Worm (Caenorhabditis elegans) whole organism, dauer: ENCODE results near the gene C10C6.13.

Source experiments
- unc-62 ChIP-seq: sonication (generic microtip); optimal IDR thresholded peaks from 2 replicates; lab custom pipeline; 2017; ENCODE audit warnings: missing biosample characterization, missing genetic modification reagents, missing genetic modification characterization

The C10C6.13 gene

DNA sequence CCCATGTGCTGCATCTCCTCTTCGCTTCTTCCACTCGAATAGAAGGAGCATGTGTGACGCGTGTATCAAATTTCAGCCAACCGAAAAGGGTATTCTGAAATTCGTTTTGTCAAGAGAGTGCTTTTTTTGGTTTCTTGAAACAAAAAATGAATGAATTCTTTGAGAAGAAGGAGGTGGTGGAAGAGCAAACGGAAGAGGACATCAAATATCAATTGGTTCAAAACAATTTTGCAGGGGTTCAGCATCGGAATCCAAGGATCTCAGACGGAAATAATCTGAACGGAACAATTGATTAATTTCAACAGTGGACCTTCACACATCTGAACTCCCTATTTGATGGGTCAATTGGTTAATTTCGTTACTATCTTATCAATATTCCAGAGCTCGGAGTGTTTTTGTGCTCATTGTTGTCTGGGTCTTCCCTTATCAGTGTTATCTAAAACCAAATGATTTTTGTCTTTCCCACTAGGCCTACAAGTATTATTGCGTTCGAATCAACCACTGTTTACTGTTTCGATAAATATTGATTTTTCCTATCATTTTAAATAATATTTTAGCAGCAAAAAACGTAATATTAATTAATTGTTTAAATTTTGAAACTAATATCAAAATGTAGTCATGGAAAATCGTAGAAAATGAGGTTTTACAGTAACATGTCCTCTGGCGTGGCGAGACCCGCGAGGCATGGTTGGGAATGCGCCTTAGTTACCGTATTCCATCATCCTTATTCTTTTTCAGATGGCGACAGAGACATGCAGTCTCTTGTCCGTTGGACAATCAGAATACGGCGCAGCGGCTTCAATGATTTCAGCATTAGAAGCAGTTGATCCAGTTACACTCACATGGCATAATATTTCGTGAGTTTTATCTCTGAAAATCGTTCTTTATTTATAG, at the start of gene C10C6.13, which contains the start of gene wht-2:
C10C6.13 (minus strand) TSS at position 51 of the 894 bp plus-strand sequence.
wht-2 (plus strand) TSS at position 739 of the 894 bp plus-strand sequence.
- no peak for TF ChIP-seq unc-62

DNA sequence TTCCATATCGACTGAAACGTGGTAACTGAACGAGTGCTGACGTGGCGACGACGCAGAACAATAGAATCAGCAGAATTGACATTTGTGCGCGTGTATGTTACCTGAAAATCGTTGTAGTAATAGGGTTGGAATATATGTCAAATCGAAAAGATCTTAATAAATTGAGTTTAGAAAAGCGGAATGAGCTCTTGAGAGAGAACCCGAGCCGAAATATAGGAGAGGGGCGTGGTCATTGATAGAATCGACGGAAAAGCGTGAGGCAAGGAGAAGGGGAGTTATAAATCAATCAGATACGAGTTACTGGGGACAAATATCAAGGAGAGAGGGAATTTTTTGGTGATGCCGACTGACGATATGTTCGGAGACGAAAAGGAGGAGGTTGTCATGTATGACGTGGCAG, 41.1 kb upstream of the C10C6.13 start, which contains the start of gene M04B2.6:
M04B2.6 (minus strand) TSS at position 101 of the 400 bp plus-strand sequence.
- TF ChIP-seq unc-62 = no peak

DNA sequence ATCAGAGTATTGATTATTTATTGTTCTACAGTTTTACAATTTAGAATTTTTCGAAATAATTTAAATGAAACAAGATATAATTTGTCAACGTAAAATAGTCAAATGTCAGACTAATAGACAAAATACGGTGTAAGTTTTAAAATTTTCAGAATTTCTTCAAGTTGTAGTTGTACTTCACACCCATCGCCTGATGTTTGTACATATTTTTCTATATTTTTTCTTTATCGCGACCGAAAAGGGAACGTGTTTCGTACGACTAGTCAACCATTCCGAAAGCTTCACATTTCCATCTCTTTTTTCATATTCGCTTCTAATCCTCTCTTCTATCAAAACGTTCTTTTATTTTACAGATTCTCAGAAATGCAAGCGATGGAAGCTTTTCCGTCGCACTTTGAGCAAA, 34.9 kb upstream of the C10C6.13 start, which contains the start of gene twk-25:
twk-25 (plus strand) TSS at position 301 of the 400 bp plus-strand sequence.
- no peak for TF ChIP-seq unc-62

DNA sequence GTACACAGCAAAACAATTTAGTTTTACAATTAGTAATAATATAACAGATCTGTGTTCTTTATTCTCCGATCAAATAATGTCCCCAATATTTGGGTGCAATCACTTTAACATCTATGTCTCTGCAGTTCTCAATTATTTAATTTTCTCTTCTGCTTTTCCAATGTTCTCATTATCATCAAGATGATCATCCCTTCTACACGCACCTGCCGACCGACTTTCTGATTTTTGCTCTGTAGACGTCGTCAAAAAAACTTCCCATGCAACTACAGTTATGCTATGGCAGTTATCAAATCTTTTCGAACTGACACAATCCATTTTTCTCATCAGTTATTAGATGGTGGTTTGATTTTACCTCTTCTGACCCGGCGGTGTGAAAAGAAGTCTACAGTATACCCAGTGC, 34.1 kb upstream of the C10C6.13 start:
- no peak for TF ChIP-seq unc-62

DNA sequence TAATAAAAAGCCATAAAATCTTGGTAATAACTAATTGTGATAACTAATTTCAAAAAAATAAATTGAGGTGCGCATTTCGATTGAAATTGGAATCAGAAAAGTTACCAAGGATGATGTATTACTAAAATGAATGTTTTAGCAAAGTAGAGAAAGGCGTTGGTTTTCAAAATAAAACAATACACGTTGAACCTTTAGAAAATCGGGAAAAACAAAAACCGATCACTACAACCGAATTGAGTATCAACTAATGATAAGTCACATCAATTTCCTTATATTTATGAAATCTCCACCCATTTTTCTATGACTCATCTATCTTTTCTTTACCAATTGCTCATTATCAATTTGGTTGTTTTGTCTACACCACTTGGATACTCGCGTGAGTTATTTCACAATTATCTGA, 30.9 kb upstream of the C10C6.13 start, which contains the start of gene H21P03.10:
H21P03.10 (plus strand) TSS at position 301 of the 400 bp plus-strand sequence.
- TF ChIP-seq unc-62 = no peak

DNA sequence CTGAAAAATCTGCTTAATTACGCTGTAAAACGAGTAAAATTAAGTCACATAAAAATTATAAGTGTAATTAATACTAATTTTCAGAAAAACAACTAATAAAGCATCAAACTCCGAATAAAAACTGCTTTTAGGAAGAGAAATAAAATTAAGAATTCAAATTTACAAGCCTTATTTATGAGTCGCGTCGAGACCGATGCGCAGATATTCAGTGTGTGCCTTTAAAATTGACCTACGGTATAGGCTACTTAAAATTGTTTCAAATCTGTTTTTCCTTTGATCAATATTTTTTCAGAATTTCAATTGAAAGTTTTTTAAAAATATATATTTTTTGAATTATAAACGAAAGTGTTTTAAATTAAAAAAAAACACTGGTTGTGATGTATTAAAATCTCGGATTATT, 28.6 kb upstream of the C10C6.13 start, which contains the start of gene sms-1:
sms-1 (minus strand) TSS at position 6 of the 400 bp plus-strand sequence.
- TF ChIP-seq unc-62 = no peak

DNA sequence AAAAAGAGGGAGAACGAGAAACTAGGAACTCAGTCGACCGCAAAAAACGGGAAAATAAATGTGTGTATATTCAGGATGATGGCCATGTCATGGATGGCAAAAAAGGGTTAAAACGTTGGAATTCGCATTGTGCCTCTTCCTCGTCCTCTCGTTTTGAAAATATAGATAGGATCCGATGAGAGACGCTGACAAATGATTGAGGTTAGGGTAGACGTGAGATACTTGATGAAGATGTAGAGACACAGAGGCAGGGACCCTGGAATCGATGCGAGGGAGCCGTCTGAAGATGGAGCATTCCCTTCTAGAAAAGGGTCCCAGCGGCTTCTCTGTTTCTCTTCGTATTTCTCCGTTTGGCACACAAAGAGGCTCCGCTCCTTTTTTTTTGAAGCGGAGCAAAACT, 25.4 kb upstream of the C10C6.13 start:
- no peak for TF ChIP-seq unc-62

DNA sequence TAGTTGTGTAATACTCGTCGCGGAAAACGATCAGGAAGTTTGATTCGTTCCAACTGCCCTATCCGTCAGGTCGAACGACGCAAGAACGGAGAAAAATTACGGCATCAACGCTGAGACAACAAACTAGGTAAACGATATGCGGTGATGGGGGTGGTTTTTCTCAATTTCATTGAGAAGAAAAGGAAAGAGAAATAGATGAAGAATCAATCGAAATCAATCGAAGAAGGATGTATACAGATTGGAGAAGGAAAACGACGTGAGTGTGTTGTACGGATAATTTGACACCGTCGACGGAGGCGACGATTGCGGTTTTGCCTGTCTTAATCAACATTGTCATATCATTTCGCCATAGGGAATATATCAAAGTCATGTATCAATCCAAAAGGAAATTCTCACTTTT, 24.4 kb upstream of the C10C6.13 start:
- no peak for TF ChIP-seq unc-62

DNA sequence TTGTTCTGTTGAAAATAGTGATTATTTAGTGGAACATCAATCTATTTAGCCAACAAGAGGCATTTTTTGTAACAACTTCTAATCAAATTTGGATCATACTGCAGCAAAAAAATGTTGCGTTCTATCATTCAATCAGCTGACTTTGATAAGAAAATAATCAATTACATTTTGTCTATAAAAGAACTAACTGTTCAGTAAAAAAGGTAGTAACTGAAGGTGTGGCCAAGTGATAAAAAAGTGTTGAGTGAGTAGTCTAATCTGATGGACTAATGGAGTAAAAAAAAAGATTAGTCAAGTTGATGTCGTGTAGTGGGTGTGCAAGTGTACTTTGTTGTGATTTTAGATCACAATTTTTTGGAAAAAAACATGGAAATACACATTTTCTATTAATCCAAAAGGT, 22.8 kb upstream of the C10C6.13 start:
- no peak for TF ChIP-seq unc-62

DNA sequence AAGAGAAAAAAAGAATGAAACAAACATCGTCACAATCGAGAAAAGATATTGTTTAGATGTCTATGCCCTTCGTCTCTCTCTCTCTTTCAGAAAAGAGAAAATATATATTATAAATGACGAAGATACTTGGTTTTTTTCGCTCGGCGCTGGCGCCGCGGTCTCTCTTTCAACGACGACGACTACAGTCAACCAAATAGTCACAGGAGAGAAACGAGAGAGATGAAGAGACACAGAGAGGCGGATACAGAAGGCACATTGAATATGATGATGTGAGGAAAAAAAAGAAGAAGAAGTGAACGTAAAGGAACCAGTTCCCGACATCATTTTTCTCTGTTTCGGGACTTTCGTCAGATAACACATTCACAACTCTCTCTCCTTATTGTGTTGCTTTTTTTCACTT, 21.9 kb upstream of the C10C6.13 start:
- TF ChIP-seq unc-62 = no peak

DNA sequence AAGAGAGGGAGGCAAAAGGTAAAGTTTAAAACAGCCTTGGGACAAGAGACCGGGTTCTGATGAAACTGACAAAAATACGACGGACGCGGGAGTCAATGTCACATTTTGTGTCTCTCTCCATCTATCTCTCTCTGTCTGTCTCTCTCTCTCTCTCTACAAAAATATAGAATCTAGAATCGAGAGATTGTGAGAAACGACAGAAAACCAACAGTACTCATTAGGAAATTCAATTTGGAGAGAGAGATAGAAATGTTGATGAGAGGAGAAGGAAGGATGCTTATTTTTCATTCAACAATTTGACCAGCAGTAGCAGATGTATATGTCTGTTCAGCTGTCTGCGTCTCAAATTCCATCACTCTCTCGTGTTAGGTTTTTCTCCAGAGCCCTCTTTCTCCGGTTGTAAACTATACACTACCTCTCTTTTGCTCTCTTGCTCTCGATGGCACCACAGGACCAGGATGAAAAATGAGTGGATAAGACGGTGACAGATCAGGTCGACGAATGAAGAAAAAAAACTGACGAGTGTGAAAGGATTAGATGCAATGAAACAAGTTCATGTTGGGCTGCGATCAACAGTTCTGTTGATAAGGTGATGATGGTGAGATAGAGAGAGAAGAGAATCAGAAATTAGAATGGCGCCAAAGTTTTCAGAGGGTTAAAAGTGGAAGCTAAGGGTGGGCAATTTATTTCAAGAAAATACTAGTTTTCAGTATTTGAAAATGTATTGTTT, 20.2 kb upstream of the C10C6.13 start:
- no peak for TF ChIP-seq unc-62

DNA sequence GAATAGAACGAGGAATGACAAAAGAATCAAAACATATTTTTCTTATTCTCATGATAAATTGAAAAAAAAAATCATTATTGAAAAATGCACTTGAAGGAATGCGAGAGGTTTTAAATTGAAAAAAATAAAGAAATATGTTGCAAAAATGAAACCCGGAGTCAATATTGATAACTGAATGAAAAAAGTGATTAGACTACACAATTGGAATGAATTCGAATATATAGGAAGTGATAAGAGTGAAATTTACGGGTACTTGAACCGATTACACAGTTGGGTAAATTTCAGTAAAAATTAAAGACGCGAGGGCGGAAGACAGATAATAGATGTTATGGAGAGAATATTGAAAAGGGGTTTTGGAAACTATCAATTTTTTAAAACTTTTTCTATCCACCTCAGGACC, 19.5 kb upstream of the C10C6.13 start:
- no peak for TF ChIP-seq unc-62

DNA sequence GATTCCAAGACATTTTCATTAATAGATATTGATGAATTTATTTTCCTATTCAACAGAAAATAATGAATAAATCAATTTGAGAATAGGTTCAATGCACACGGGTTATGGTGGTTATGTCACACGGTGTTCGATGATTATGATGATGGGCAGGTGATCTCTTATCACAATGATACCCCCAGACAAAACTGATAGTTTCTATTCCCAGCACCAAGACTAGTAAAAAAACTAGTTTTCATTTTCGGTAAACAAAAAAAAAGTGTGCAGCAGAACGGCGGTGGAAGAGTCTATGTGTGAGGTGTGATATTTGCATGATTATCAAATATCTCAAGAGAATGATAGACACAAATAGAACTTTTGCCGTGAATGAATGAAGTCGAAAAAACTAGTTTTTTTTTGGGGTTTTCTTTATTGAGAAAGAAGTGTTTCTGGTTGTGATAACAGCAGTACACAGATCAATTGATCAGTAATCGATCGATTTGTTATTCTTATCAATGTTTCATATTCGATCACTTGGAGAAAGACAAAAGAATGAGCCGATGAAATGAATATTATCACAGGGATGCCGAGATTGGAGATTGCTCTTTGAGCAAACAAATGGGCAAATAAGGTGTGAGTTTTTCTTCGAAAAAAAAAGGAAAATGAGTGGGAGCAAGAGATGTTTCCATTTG, 18.5 kb upstream of the C10C6.13 start:
- no peak for TF ChIP-seq unc-62

DNA sequence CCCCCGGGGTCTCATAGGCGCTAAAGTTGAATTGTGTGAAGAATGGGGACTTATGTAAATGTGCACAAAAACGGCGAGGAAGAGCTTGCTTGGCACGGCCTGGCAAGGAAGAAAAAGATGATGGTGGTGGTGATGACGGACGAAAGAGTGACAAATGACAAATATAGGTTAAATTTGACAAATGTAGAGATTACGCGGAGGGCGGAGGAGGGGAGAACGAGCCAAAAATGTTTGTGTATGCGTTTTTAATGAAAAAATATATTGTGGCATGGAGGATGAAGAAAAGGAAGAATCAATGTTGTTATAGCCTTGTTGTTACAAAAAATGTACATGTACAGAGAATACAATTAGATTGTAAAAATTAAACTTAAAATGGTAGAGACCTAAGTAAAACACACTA, 17.3 kb upstream of the C10C6.13 start:
- TF ChIP-seq unc-62 = no peak

DNA sequence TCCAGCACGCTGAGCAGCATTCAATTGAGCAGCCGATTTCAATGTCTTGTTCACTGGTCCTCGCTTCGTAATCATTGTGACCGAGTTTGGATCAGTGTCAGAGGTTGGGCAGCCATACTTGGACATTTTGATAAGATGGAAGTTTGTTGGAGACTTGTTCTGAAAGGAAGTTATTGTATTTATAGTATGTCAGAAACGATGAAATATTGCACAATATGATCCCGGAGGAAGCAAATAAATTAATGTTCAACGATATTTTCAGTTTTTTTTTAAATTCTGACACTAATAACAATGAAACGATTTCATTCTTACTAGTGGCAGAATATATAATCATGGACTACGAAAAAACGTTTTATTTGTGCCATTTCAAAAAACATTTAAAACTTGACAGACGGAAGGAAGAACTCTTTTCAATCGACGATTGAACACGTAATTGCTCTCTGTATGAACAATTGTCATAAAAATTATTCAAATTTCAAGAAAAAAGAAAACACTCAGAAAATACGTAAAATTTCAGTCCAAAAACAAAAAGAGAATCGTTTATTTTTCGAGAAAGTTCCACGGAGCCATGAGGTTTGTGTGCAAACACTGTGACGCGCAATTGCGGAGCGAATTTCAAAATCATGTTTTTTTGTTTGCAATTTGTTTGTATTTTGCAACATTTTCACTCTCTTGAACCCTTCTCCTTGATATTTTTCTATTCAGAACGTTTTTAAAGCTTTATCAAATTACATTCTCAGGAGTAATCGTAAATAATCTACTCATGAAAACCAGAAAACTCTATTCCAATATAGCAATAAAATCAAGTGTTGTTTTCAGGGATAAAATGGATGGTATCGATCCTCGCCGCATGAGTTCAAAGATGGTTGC, 10.7 kb upstream of the C10C6.13 start, which contains the start of the genes mbf-1 and nse-4:
mbf-1 (minus strand) TSS at position 343 of the 870 bp plus-strand sequence.
nse-4 (plus strand) TSS at position 820 of the 870 bp plus-strand sequence.
- TF ChIP-seq unc-62 = no peak

DNA sequence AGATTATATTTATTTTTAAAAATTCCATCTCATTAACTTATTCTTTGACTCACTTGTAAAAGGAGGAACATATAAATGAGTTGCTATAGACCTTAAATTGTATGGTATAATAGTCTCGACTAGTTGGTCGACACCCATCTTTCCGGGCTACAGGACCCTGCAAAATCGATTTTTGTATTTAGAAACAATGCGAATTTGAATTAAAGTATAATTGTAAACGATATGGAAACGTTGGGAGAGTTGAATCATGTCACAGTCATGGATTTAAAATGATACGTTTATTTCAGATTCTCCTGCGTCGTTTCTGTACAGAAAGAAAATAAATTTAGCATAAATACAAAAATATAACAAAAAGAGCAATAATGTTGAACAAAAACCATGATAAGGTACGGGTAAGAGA, 9.5 kb upstream of the C10C6.13 start, which contains the start of gene catp-8:
catp-8 (minus strand) TSS at position 157 of the 400 bp plus-strand sequence.
- no peak for TF ChIP-seq unc-62
